Worm (Caenorhabditis elegans): ENCODE data around the gene txt-5.
A peak's percentile ranks its signal among the peaks of the same experiment; 100 is the strongest.

The txt-5 gene

DNA sequence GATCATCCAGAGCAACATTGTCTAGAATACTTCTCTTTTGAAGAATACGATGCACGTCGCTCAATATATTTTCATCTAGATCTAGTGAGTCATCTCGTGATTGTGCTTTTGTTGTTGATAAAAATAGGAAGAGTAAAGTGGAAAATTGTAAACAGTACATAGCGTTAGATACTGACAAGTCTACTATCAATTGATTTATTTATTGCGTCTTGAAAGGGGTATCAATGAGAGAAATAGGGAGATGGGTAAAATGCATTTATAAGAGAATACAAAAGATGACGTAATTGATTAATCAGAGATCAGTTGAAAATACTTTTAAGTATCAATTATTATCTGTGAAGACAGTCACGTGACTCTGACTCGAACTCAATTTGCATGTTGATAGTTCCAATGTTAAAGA is at the start of gene txt-5:
txt-5 (minus strand) TSS at position 224 of the 400 bp plus-strand sequence.
- TF ChIP-seq fos-1 (tag; optimal IDR thresholded peaks at IDR 0.05): peak; percentile 28
- peak; percentile 26 for TF ChIP-seq ama-1 (optimal IDR thresholded peaks at IDR 0.05)
- no peak for TF ChIP-seq lin-13 (GFP tag; optimal IDR thresholded peaks at IDR 0.05)
- no peak for TF ChIP-seq dmd-4 (tag; optimal IDR thresholded peaks at IDR 0.05)
- no peak for TF ChIP-seq skn-1 (tag; optimal IDR thresholded peaks at IDR 0.05)
- TF ChIP-seq nhr-21 (tag; optimal IDR thresholded peaks at IDR 0.05): peak; percentile 20
- TF ChIP-seq sma-9 (GFP tag; optimal IDR thresholded peaks at IDR 0.05): peak; percentile 19
- no peak for TF ChIP-seq sma-9 (tag; optimal IDR thresholded peaks at IDR 0.05)
- TF ChIP-seq ZK546.5 (tag; optimal IDR thresholded peaks at IDR 0.05): no peak
- TF ChIP-seq gmeb-1 (tag; optimal IDR thresholded peaks at IDR 0.05): peak; percentile 29
- TF ChIP-seq crh-2 (tag; optimal IDR thresholded peaks at IDR 0.05): peak; percentile 53
- no peak for TF ChIP-seq blmp-1 (tag; optimal IDR thresholded peaks at IDR 0.05; ENCODE audit: insufficient read depth)
- peak; percentile 44 for TF ChIP-seq nhr-25 (tag; optimal IDR thresholded peaks at IDR 0.05)
- peak; percentile 39 for TF ChIP-seq nhr-129 (tag; optimal IDR thresholded peaks at IDR 0.05)
- peak; percentile 77 for TF ChIP-seq sma-3 (GFP tag; optimal IDR thresholded peaks at IDR 0.05)
- no peak for TF ChIP-seq zag-1 (tag; optimal IDR thresholded peaks at IDR 0.05)
- TF ChIP-seq lsy-2 (tag; optimal IDR thresholded peaks at IDR 0.05): no peak

DNA sequence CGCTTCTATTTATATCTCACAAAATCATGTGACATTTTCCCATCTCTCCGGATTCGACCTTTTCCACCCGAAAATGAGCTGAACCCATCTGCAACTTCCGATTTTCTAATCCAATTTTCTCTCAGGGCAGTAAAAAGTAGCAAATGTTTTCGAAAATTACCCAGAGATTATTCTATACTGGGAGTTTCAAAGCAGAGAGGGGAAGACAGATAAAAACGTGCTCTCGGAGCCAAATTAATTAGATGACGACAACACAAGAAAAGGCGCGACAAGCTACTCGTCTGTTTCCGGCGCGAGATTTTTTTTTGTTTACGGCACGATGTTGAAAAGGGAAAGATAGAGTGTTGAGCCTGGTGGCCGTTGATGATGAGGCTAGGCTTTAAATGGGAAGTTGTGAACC is 47.5 kb upstream of the txt-5 start:
- no peak for TF ChIP-seq snpc-4 (tag; optimal IDR thresholded peaks at IDR 0.05)
- peak; percentile 3 for TF ChIP-seq sem-4 (tag; optimal IDR thresholded peaks at IDR 0.05)
- no peak for TF ChIP-seq mdl-1 (tag; optimal IDR thresholded peaks at IDR 0.05)
- TF ChIP-seq ama-1 (optimal IDR thresholded peaks at IDR 0.05): no peak
- peak; percentile 19 for TF ChIP-seq nhr-129 (tag; optimal IDR thresholded peaks at IDR 0.05)
- no peak for TF ChIP-seq nhr-6 (tag; optimal IDR thresholded peaks at IDR 0.05)
- TF ChIP-seq nhr-11 (tag; optimal IDR thresholded peaks at IDR 0.05): no peak
- no peak for TF ChIP-seq egl-27 (tag; optimal IDR thresholded peaks at IDR 0.05)
- TF ChIP-seq lin-11 (tag; optimal IDR thresholded peaks at IDR 0.05): no peak
- TF ChIP-seq Y55F3AM.14 (GFP tag; optimal IDR thresholded peaks at IDR 0.05): no peak
- no peak for TF ChIP-seq unc-55 (GFP tag; optimal IDR thresholded peaks at IDR 0.05)
- TF ChIP-seq nhr-12 (tag; optimal IDR thresholded peaks at IDR 0.05): no peak
- TF ChIP-seq lin-13 (GFP tag; optimal IDR thresholded peaks at IDR 0.05): no peak
- TF ChIP-seq lin-39 (tag; optimal IDR thresholded peaks at IDR 0.05): no peak
- no peak for TF ChIP-seq sma-9 (GFP tag; optimal IDR thresholded peaks at IDR 0.05)
- no peak for TF ChIP-seq sma-9 (tag; optimal IDR thresholded peaks at IDR 0.05)
- TF ChIP-seq gmeb-1 (tag; optimal IDR thresholded peaks at IDR 0.05): no peak
- TF ChIP-seq nhr-25 (tag; optimal IDR thresholded peaks at IDR 0.05): no peak
- TF ChIP-seq unc-39 (tag; optimal IDR thresholded peaks at IDR 0.05): no peak
- TF ChIP-seq aly-2 (tag; optimal IDR thresholded peaks at IDR 0.05): no peak
- no peak for TF ChIP-seq ztf-11 (tag; optimal IDR thresholded peaks at IDR 0.05)
- TF ChIP-seq C34F6.9 (tag; optimal IDR thresholded peaks at IDR 0.05): peak; percentile 21
- TF ChIP-seq dmd-4 (tag; optimal IDR thresholded peaks at IDR 0.05): no peak

DNA sequence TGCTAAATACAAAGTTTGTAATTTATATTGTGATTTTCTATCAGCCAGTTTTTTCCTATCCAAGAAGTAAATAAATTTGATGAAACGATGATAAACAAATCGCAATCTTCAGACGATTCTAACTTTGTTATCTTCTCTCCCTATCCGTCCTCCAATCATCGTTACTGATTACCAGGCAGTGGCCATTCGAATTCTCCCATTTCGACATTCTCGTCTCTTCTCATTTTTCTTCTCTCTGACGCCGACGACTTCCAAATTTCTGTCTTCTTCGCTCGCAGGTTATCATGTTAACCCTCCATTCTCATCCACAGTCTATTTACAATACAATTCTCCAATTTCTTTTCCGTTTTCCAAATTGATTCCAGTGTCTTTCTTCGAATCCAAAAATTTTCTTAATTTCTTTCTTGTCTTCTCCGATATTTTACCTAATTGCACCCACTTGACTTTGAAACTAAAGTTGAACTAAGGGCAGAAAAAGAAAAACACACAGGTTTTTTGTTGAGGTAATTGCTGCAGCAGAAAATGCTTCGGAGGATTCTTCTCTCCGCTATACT is 41.6 kb upstream of the txt-5 start, which contains the start of gene F40A3.2:
F40A3.2 (plus strand) TSS at position 504 of the 554 bp plus-strand sequence.
- TF ChIP-seq nhr-129 (tag; optimal IDR thresholded peaks at IDR 0.05) (peak; percentile 3), gmeb-1 (tag; optimal IDR thresholded peaks at IDR 0.05) (peak; percentile 16), nhr-12 (tag; optimal IDR thresholded peaks at IDR 0.05) (no peak), lin-13 (GFP tag; optimal IDR thresholded peaks at IDR 0.05) (no peak)

- TF ChIP-seq zag-1 (tag; optimal IDR thresholded peaks at IDR 0.05) (no peak), snpc-4 (tag; optimal IDR thresholded peaks at IDR 0.05) (no peak), sma-3 (GFP tag; optimal IDR thresholded peaks at IDR 0.05) (no peak), egl-27 (tag; optimal IDR thresholded peaks at IDR 0.05) (no peak), unc-62 (GFP tag; optimal IDR thresholded peaks at IDR 0.05) (no peak), ceh-16 (tag; optimal IDR thresholded peaks at IDR 0.05) (no peak), nhr-77 (tag; optimal IDR thresholded peaks at IDR 0.05) (no peak), Y55F3AM.14 (GFP tag; optimal IDR thresholded peaks at IDR 0.05) (no peak), ceh-82 (tag; optimal IDR thresholded peaks at IDR 0.05) (no peak), lsy-2 (tag; optimal IDR thresholded peaks at IDR 0.05) (peak in 1 of 2 experiments; percentile 12), nhr-6 (tag; optimal IDR thresholded peaks at IDR 0.05) (no peak), unc-55 (GFP tag; optimal IDR thresholded peaks at IDR 0.05) (peak; percentile 2), ztf-11 (tag; optimal IDR thresholded peaks at IDR 0.05) (no peak), mab-5 (tag; optimal IDR thresholded peaks at IDR 0.05) (no peak), sma-9 (GFP tag; optimal IDR thresholded peaks at IDR 0.05) (no peak), sma-9 (tag; optimal IDR thresholded peaks at IDR 0.05) (no peak), nhr-12 (tag; optimal IDR thresholded peaks at IDR 0.05) (no peak), lin-11 (tag; optimal IDR thresholded peaks at IDR 0.05) (no peak), C34F6.9 (tag; optimal IDR thresholded peaks at IDR 0.05) (no peak), nhr-10 (tag; optimal IDR thresholded peaks at IDR 0.05) (no peak), nhr-129 (tag; optimal IDR thresholded peaks at IDR 0.05) (peak; percentile 1), nhr-25 (tag; optimal IDR thresholded peaks at IDR 0.05) (no peak)
Observed at ce11 chrV:7876881-7877475, 40.0 kb upstream of the txt-5 start, which contains the start of gene F40A3.3. Gene F40A3.3 (plus strand): TSS chrV:7877444.

Measured in whole organism, L2 larva.